Fruit fly (Drosophila melanogaster) whole organism, prepupa: ENCODE measurements around the gene Hsp70Aa.

Source experiments
- Blimp-1 ChIP-seq: fragments of 200-800 bp; sonication (Bioruptor generic); optimal IDR thresholded peaks from 3 replicates; lab custom pipeline; 2017; ENCODE audit warnings: missing biosample characterization, missing genetic modification characterization, mild to moderate bottlenecking, moderate library complexity, missing genetic modification reagents
- CG10631 ChIP-seq: fragments of 200-800 bp; sonication (Bioruptor generic); optimal IDR thresholded peaks from 2 replicates; lab custom pipeline; 2016; ENCODE audit warnings: missing biosample characterization, missing genetic modification characterization
- CG10669 ChIP-seq: fragments of 200-800 bp; sonication (Bioruptor generic); optimal IDR thresholded peaks from 3 replicates; lab custom pipeline; 2018; ENCODE audit warnings: missing biosample characterization, mild to moderate bottlenecking, missing genetic modification characterization, moderate library complexity
- CG11294 ChIP-seq: fragments of 200-800 bp; sonication (Bioruptor generic); IDR thresholded peaks from 2 replicates; pipeline ENCODE4 v1.3.6; 2022; ENCODE audit warnings: missing biosample characterization, missing genetic modification characterization
- CG11902 ChIP-seq: fragments of 200-800 bp; sonication (Bioruptor generic); optimal IDR thresholded peaks from 3 replicates; lab custom pipeline; 2016; ENCODE audit warnings: missing biosample characterization, missing genetic modification characterization
- CG15336 ChIP-seq: fragments of 200-800 bp; sonication (Bioruptor generic); IDR thresholded peaks from 2 replicates; pipeline ENCODE4 v1.3.6; 2022; ENCODE audit warnings: missing biosample characterization, missing genetic modification characterization
- CG1621 ChIP-seq: fragments of 200-800 bp; sonication (Bioruptor generic); optimal IDR thresholded peaks from 3 replicates; lab custom pipeline; 2018; ENCODE audit warnings: missing biosample characterization, mild to moderate bottlenecking, missing genetic modification characterization
- CG16779 ChIP-seq: fragments of 200-800 bp; sonication (Bioruptor generic); optimal IDR thresholded peaks from 3 replicates; lab custom pipeline; 2017; ENCODE audit warnings: missing biosample characterization, mild to moderate bottlenecking, missing genetic modification characterization
- CG3032 ChIP-seq: fragments of 200-800 bp; optimal IDR thresholded peaks from 2 replicates; lab custom pipeline; 2019; ENCODE audit warnings: missing biosample characterization, mild to moderate bottlenecking, missing genetic modification characterization, moderate library complexity
- CG32006 ChIP-seq: fragments of 200-800 bp; sonication (Bioruptor generic); optimal IDR thresholded peaks from 3 replicates; lab custom pipeline; 2017; ENCODE audit warnings: missing biosample characterization, mild to moderate bottlenecking, missing genetic modification characterization
- CG6163 ChIP-seq: fragments of 200-800 bp; sonication (Bioruptor generic); IDR thresholded peaks from 3 replicates; pipeline ENCODE4 v1.3.6; 2022; ENCODE audit warnings: missing biosample characterization, missing genetic modification characterization
- CG6276 ChIP-seq: fragments of 200-800 bp; sonication (Bioruptor generic); optimal IDR thresholded peaks from 2 replicates; lab custom pipeline; 2017; ENCODE audit warnings: missing biosample characterization, mild to moderate bottlenecking, missing genetic modification characterization
- CG6792 ChIP-seq: fragments of 200-800 bp; sonication (Bioruptor generic); optimal IDR thresholded peaks from 3 replicates; lab custom pipeline; 2016; ENCODE audit warnings: missing biosample characterization, missing genetic modification characterization
- CG6808 ChIP-seq: fragments of 200-800 bp; sonication (Bioruptor generic); optimal IDR thresholded peaks from 3 replicates; lab custom pipeline; 2017; ENCODE audit warnings: missing biosample characterization, missing genetic modification characterization, mild to moderate bottlenecking, moderate library complexity, missing genetic modification reagents
- CG6854 ChIP-seq: fragments of 200-800 bp; sonication (Bioruptor generic); optimal IDR thresholded peaks from 2 replicates; lab custom pipeline; 2017; ENCODE audit warnings: missing biosample characterization, mild to moderate bottlenecking, missing genetic modification characterization
- CG8632 ChIP-seq: fragments of 200-800 bp; sonication (Bioruptor generic); optimal IDR thresholded peaks from 3 replicates; lab custom pipeline; 2016; ENCODE audit warnings: missing biosample characterization, missing genetic modification characterization
- Eip78C ChIP-seq: fragments of 200-800 bp; sonication (Bioruptor generic); peaks from one replicate; lab custom pipeline; 2016; ENCODE audit warnings: missing biosample characterization, missing genetic modification characterization
- Eip93F ChIP-seq: fragments of 200-800 bp; sonication (Bioruptor generic); optimal IDR thresholded peaks from 2 replicates; lab custom pipeline; 2016; ENCODE audit warnings: missing biosample characterization, mild to moderate bottlenecking, missing genetic modification characterization
- Ets21C ChIP-seq: fragments of 200-800 bp; sonication (Bioruptor generic); optimal IDR thresholded peaks from 3 replicates; lab custom pipeline; 2016; ENCODE audit warnings: missing biosample characterization, missing genetic modification characterization
- Ets96B ChIP-seq: fragments of 200-800 bp; optimal IDR thresholded peaks from 2 replicates; lab custom pipeline; 2019; ENCODE audit warnings: missing biosample characterization, mild to moderate bottlenecking, missing genetic modification characterization, moderate library complexity
- Gug ChIP-seq: fragments of 200-800 bp; sonication (Bioruptor generic); IDR thresholded peaks from 2 replicates; pipeline ENCODE4 v1.3.6; 2022; ENCODE audit warnings: missing biosample characterization, missing genetic modification characterization
- Hr39 ChIP-seq: fragments of 200-800 bp; sonication (Bioruptor generic); optimal IDR thresholded peaks from 2 replicates; lab custom pipeline; 2016; ENCODE audit warnings: missing biosample characterization, missing genetic modification characterization
- Hr4 ChIP-seq: fragments of 200-800 bp; sonication (Bioruptor generic); optimal IDR thresholded peaks from 3 replicates; lab custom pipeline; 2016; ENCODE audit warnings: missing biosample characterization, missing genetic modification characterization
- Lpt ChIP-seq: fragments of 200-800 bp; sonication (Bioruptor generic); optimal IDR thresholded peaks from 3 replicates; lab custom pipeline; 2016; ENCODE audit warnings: missing biosample characterization, missing genetic modification characterization
- Met ChIP-seq: fragments of 200-800 bp; sonication (Bioruptor generic); optimal IDR thresholded peaks from 3 replicates; lab custom pipeline; 2016; ENCODE audit warnings: missing biosample characterization, missing genetic modification characterization
- OdsH ChIP-seq: fragments of 200-800 bp; sonication (Bioruptor generic); optimal IDR thresholded peaks from 3 replicates; lab custom pipeline; 2016; ENCODE audit warnings: missing biosample characterization, missing genetic modification characterization
- Smox ChIP-seq: fragments of 200-800 bp; sonication (Bioruptor generic); optimal IDR thresholded peaks from 3 replicates; lab custom pipeline; 2016; ENCODE audit warnings: missing biosample characterization, missing genetic modification characterization
- Sox14 ChIP-seq: fragments of 200-800 bp; sonication (Bioruptor generic); optimal IDR thresholded peaks from 3 replicates; lab custom pipeline; 2016; ENCODE audit warnings: missing biosample characterization, missing genetic modification characterization
- cyc ChIP-seq: fragments of 200-800 bp; sonication (Bioruptor generic); optimal IDR thresholded peaks from 3 replicates; lab custom pipeline; 2016; ENCODE audit warnings: missing biosample characterization, missing genetic modification characterization
- dac ChIP-seq: fragments of 200-800 bp; sonication (Bioruptor generic); optimal IDR thresholded peaks from 2 replicates; lab custom pipeline; 2017; ENCODE audit warnings: missing biosample characterization, mild to moderate bottlenecking, missing genetic modification characterization
- dsx ChIP-seq: fragments of 200-800 bp; optimal IDR thresholded peaks from 3 replicates; lab custom pipeline; 2019; ENCODE audit warnings: missing biosample characterization, mild to moderate bottlenecking, missing genetic modification characterization, moderate library complexity; ENCODE audit not compliant: poor library complexity, severe bottlenecking
- eg ChIP-seq: fragments of 200-800 bp; sonication (Bioruptor generic); IDR thresholded peaks from 3 replicates; pipeline ENCODE4 v1.3.6; 2022; ENCODE audit warnings: missing biosample characterization, missing genetic modification characterization
- esn ChIP-seq: fragments of 200-800 bp; sonication (Bioruptor generic); optimal IDR thresholded peaks from 2 replicates; lab custom pipeline; 2016; ENCODE audit warnings: missing biosample characterization, mild to moderate bottlenecking, missing genetic modification characterization, moderate library complexity
- fd59A ChIP-seq: fragments of 200-800 bp; sonication (Bioruptor generic); optimal IDR thresholded peaks from 2 replicates; lab custom pipeline; 2017; ENCODE audit warnings: missing biosample characterization, mild to moderate bottlenecking, missing genetic modification characterization, missing genetic modification reagents
- fd85E ChIP-seq: fragments of 200-800 bp; sonication (Bioruptor generic); optimal IDR thresholded peaks from 3 replicates; lab custom pipeline; 2016; ENCODE audit warnings: missing biosample characterization, missing genetic modification characterization
- fkh ChIP-seq: fragments of 200-800 bp; sonication (Bioruptor generic); optimal IDR thresholded peaks from 3 replicates; lab custom pipeline; 2017; ENCODE audit warnings: missing biosample characterization, mild to moderate bottlenecking, missing genetic modification characterization, moderate library complexity
- lz ChIP-seq: fragments of 200-800 bp; sonication (Bioruptor generic); optimal IDR thresholded peaks from 3 replicates; lab custom pipeline; 2016; ENCODE audit warnings: missing biosample characterization, missing genetic modification characterization
- net ChIP-seq: fragments of 200-800 bp; sonication (Bioruptor generic); optimal IDR thresholded peaks from 3 replicates; lab custom pipeline; 2016; ENCODE audit warnings: missing biosample characterization, missing genetic modification characterization
- pdm3 ChIP-seq: fragments of 200-800 bp; sonication (Bioruptor generic); optimal IDR thresholded peaks from 3 replicates; lab custom pipeline; 2016; ENCODE audit warnings: missing biosample characterization, missing genetic modification characterization
- salr ChIP-seq, 2 experiments: fragments of 200-800 bp; sonication (Bioruptor generic); optimal IDR thresholded peaks; 3 replicates each; lab custom pipeline; 2016 to 2018; ENCODE audit warnings: missing biosample characterization in 2 of 2, missing genetic modification characterization in 2 of 2, mild to moderate bottlenecking in 1 of 2
- spab ChIP-seq: fragments of 200-800 bp; sonication (Bioruptor generic); optimal IDR thresholded peaks from 2 replicates; lab custom pipeline; 2017; ENCODE audit warnings: missing biosample characterization, mild to moderate bottlenecking, missing genetic modification characterization, missing genetic modification reagents
- svp ChIP-seq: fragments of 200-800 bp; sonication (Bioruptor generic); peaks from one replicate; lab custom pipeline; 2016; ENCODE audit warnings: missing biosample characterization, missing genetic modification characterization
- topi ChIP-seq: fragments of 200-800 bp; sonication (Bioruptor generic); optimal IDR thresholded peaks from 3 replicates; lab custom pipeline; 2016; ENCODE audit warnings: missing biosample characterization, missing genetic modification characterization
- vri ChIP-seq: fragments of 200-800 bp; sonication (Bioruptor generic); optimal IDR thresholded peaks from 3 replicates; lab custom pipeline; 2016; ENCODE audit warnings: missing biosample characterization, mild to moderate bottlenecking, missing genetic modification characterization

The Hsp70Aa gene

dm6 chr3R:11967262-11968029 lies 11.1 kb upstream of the Hsp70Aa start, which contains the start of the genes CG12213 and GC1 (continued):
- TF ChIP-seq fd85E (GFP tag; lab: Kevin White, UChicago) = no peak
- TF ChIP-seq Ets96B (tag; lab: Kevin White, UChicago) = peak; percentile 32
- peak; percentile 72 for TF ChIP-seq svp (GFP tag; lab: Kevin White, UChicago)
- TF ChIP-seq Blimp-1 (GFP tag; lab: Kevin White, UChicago) = no peak
- peak; percentile 36 for TF ChIP-seq Eip78C (GFP tag; lab: Kevin White, UChicago)
- TF ChIP-seq CG11294 (GFP tag; lab: Robert Waterston, UW) = no peak
- peak; percentile 31 for TF ChIP-seq esn (GFP tag; lab: Kevin White, UChicago)
- TF ChIP-seq Hr39 (GFP tag; lab: Kevin White, UChicago) = peak; percentile 24
- peak; percentile 57 for TF ChIP-seq CG3032 (tag; lab: Kevin White, UChicago)
- peak; percentile 14 for TF ChIP-seq Ets21C (GFP tag; lab: Kevin White, UChicago)
- TF ChIP-seq CG10631 (GFP tag; lab: Kevin White, UChicago) = peak; percentile 29
- TF ChIP-seq cyc (GFP tag; lab: Kevin White, UChicago) = no peak
- TF ChIP-seq dsx (GFP tag; lab: Kevin White, UChicago) = peak; percentile 41
- no peak for TF ChIP-seq spab (GFP tag; lab: Kevin White, UChicago)

- no peak for TF ChIP-seq CG32006 (GFP tag; lab: Kevin White, UChicago)
- TF ChIP-seq Sox14 (GFP tag; lab: Kevin White, UChicago) = no peak
- TF ChIP-seq CG15336 = no peak
- TF ChIP-seq net (GFP tag; lab: Kevin White, UChicago) = no peak
- no peak for TF ChIP-seq CG10669 (GFP tag; lab: Kevin White, UChicago)
- TF ChIP-seq CG8632 = no peak
- TF ChIP-seq CG11294 (GFP tag; lab: Robert Waterston, UW) = no peak
- TF ChIP-seq Smox = no peak
- no peak for TF ChIP-seq CG6854
- no peak for TF ChIP-seq vri
- TF ChIP-seq topi = no peak
- TF ChIP-seq eg = no peak
- TF ChIP-seq CG11902 (GFP tag; lab: Kevin White, UChicago) = no peak
- TF ChIP-seq CG6276 (GFP tag; lab: Kevin White, UChicago) = no peak
- no peak for TF ChIP-seq Eip78C (GFP tag; lab: Kevin White, UChicago)
- TF ChIP-seq Eip93F = no peak
- TF ChIP-seq CG1621 (tag; lab: Kevin White, UChicago) = no peak
- no peak for TF ChIP-seq svp (GFP tag; lab: Kevin White, UChicago)
These were observed 7.7 kb upstream of the Hsp70Aa start for dm6 chr3R:11964000-11964399.

dm6 chr3R:11962739-11963214 lies 6.4 kb upstream of the Hsp70Aa start, which contains the start of the genes CG3281 and aurA:
Gene CG3281, minus strand, starts transcription at chr3R:11962805.
Gene aurA, plus strand, starts transcription at chr3R:11963124.
- TF ChIP-seq vri = no peak
- TF ChIP-seq Blimp-1 (GFP tag; lab: Kevin White, UChicago) = no peak
- TF ChIP-seq dac (GFP tag; lab: Kevin White, UChicago) = peak; percentile 0
- TF ChIP-seq CG10631 (GFP tag; lab: Kevin White, UChicago) = peak; percentile 83
- no peak for TF ChIP-seq CG16779 (tag; lab: Kevin White, UChicago)
- TF ChIP-seq net (GFP tag; lab: Kevin White, UChicago) = no peak
- TF ChIP-seq salr (GFP tag; optimal IDR thresholded peaks at IDR 0.05; lab: Kevin White, UChicago) = peak in 1 of 2 experiments; percentile 8
- peak; percentile 32 for TF ChIP-seq CG6808 (GFP tag; lab: Kevin White, UChicago)
- no peak for TF ChIP-seq fkh (GFP tag; lab: Kevin White, UChicago)
- TF ChIP-seq CG1621 (tag; lab: Kevin White, UChicago) = no peak
- peak; percentile 51 for TF ChIP-seq CG11902 (GFP tag; lab: Kevin White, UChicago)
- TF ChIP-seq Lpt (GFP tag; lab: Kevin White, UChicago) = peak; percentile 41
- peak; percentile 70 for TF ChIP-seq OdsH (GFP tag; lab: Kevin White, UChicago)
- no peak for TF ChIP-seq Eip93F
- peak; percentile 28; the same call in 1 of the 2 replicates for TF ChIP-seq Gug (GFP tag; lab: Robert Waterston, UW)
- peak; percentile 78 for TF ChIP-seq lz (GFP tag; lab: Kevin White, UChicago)
- TF ChIP-seq pdm3 (GFP tag; lab: Kevin White, UChicago) = no peak
- TF ChIP-seq CG6163 = no peak; the same call in 2 of the 3 replicates
- peak; percentile 79 for TF ChIP-seq svp (GFP tag; lab: Kevin White, UChicago)
- no peak for TF ChIP-seq fd59A
- TF ChIP-seq CG32006 (GFP tag; lab: Kevin White, UChicago) = peak; percentile 57
- peak; percentile 46 for TF ChIP-seq CG6792 (GFP tag; lab: Kevin White, UChicago)
- no peak for TF ChIP-seq CG6276 (GFP tag; lab: Kevin White, UChicago)
- TF ChIP-seq Met (GFP tag; lab: Kevin White, UChicago) = no peak
- TF ChIP-seq fd85E (GFP tag; lab: Kevin White, UChicago) = no peak
- peak; percentile 18 for TF ChIP-seq dsx (GFP tag; lab: Kevin White, UChicago)
- peak; percentile 85 for TF ChIP-seq Eip78C (GFP tag; lab: Kevin White, UChicago)
- peak; percentile 61 for TF ChIP-seq Ets21C (GFP tag; lab: Kevin White, UChicago)
- TF ChIP-seq Hr4 (GFP tag; lab: Kevin White, UChicago) = peak; percentile 73
